Worm (Caenorhabditis elegans) whole organism, late embryonic: ENCODE measurements around the gene ceh-53.

ENCODE experiments used
- dmd-4 ChIP-seq: sonication (generic microtip); optimal IDR thresholded peaks from 2 replicates; lab custom pipeline; 2016; ENCODE audit warnings: borderline replicate concordance, missing genetic modification characterization, missing compliant biosample characterization
- eyg-1 ChIP-seq: sonication (generic microtip); optimal IDR thresholded peaks from 2 replicates; lab custom pipeline; 2016; ENCODE audit warnings: missing genotype, missing genetic modification characterization, missing compliant biosample characterization
- fkh-10 ChIP-seq: fragments of 150-350 bp; optimal IDR thresholded peaks from 2 replicates; lab custom pipeline; 2014; ENCODE audit warnings: missing biosample characterization, missing genetic modification reagents, missing genetic modification characterization
- hlh-13 ChIP-seq: fragments of 200-800 bp; sonication (Bioruptor generic); optimal IDR thresholded peaks from 2 replicates; lab custom pipeline; 2018; ENCODE audit warnings: mild to moderate bottlenecking, missing genetic modification characterization, missing compliant biosample characterization
- hlh-8 ChIP-seq: sonication (generic microtip); optimal IDR thresholded peaks from 2 replicates; lab custom pipeline; 2016; ENCODE audit warnings: missing genotype, missing genetic modification characterization, missing compliant biosample characterization
- nfya-1 ChIP-seq: sonication (generic microtip); optimal IDR thresholded peaks from 2 replicates; lab custom pipeline; 2017; ENCODE audit warnings: missing genetic modification characterization, mild to moderate bottlenecking, missing compliant biosample characterization, antibody characterized with exemption, moderate library complexity
- nhr-11 ChIP-seq: fragments of 150-350 bp; optimal IDR thresholded peaks from 2 replicates; lab custom pipeline; 2014; ENCODE audit warnings: missing biosample characterization, missing genetic modification characterization
- pag-3 ChIP-seq: sonication (generic microtip); optimal IDR thresholded peaks from 2 replicates; lab custom pipeline; 2016; ENCODE audit warnings: missing compliant biosample characterization, missing genetic modification characterization, borderline replicate concordance
- pros-1 ChIP-seq: fragments of 150-350 bp; optimal IDR thresholded peaks from 2 replicates; lab custom pipeline; 2014; ENCODE audit warnings: missing biosample characterization, missing genetic modification reagents, missing genetic modification characterization
- tbx-7 ChIP-seq: sonication (generic microtip); optimal IDR thresholded peaks from 2 replicates; lab custom pipeline; 2016; ENCODE audit warnings: missing genotype, missing genetic modification characterization, missing compliant biosample characterization
- unc-55 ChIP-seq: sonication (generic microtip); optimal IDR thresholded peaks from 2 replicates; lab custom pipeline; 2017; ENCODE audit warnings: missing biosample characterization, missing genetic modification reagents, missing genetic modification characterization
- ztf-16 ChIP-seq: sonication (generic microtip); optimal IDR thresholded peaks from 2 replicates; lab custom pipeline; 2017; ENCODE audit warnings: missing genetic modification characterization, missing compliant biosample characterization

DNA sequence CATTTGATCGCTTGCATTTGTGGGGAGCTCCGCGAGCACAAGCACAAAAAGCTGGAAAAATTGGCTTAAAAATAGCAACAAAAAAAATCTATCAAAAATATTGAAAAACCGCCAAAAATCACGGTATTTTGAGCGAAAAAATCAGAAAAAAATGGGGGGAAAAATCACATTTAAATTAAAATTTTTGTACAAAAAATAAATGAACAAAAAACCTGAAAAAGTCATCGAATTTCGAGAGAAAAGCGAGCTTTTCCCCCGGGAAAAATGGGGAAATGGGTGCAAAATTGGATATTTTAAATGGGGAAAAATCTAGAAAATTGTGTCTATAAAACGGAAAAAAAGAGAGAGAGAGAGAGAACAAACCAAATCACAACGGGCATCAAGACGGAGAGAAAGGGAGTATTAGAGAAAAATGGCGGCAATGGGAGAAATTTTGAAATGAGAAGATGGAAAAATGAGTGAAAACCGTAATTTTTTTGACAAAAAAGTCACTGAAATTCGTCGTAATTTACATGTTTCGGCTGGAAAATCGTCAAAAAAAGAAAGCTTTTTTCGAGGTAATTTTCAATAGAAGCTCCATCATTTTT, 11.6 kb downstream of the ceh-53 start, which contains the start of gene ced-10:
- TF ChIP-seq nhr-11 (tag; lab: Kevin White, UChicago) (no peak), tbx-7 (tag; lab: Kevin White, UChicago) (no peak), nfya-1 (tag; lab: Kevin White, UChicago) (no peak), pag-3 (tag; lab: Kevin White, UChicago) (no peak), hlh-13 (GFP tag; lab: Kevin White, UChicago) (no peak), pros-1 (tag; lab: Kevin White, UChicago) (no peak), hlh-8 (no peak), eyg-1 (tag; lab: Kevin White, UChicago) (no peak), fkh-10 (GFP tag; lab: Kevin White, UChicago) (no peak), ztf-16 (tag; lab: Kevin White, UChicago) (no peak), dmd-4 (tag; lab: Kevin White, UChicago) (no peak), unc-55 (GFP tag; lab: Kevin White, UChicago) (no peak)
